Worm (Caenorhabditis elegans) whole organism, dauer: ENCODE data around the gene C43H6.6.

Source experiments
- unc-62 ChIP-seq: sonication (generic microtip); optimal IDR thresholded peaks from 2 replicates; lab custom pipeline; 2017; ENCODE audit warnings: missing biosample characterization, missing genetic modification reagents, missing genetic modification characterization

C43H6.6 gene

ce11 chrX:2386922-2387566 lies 8.0 kb upstream of the C43H6.6 start:
- no peak for TF ChIP-seq unc-62 (GFP tag; lab: Kevin White, UChicago)

- TF ChIP-seq unc-62 (GFP tag; lab: Kevin White, UChicago): no peak
Observed at ce11 chrX:2401883-2402282, 6.8 kb downstream of the C43H6.6 start, which contains the start of gene dhhc-9. Gene dhhc-9 (minus strand): TSS chrX:2402036.

ce11 chrX:2403724-2404123 lies 8.6 kb downstream of the C43H6.6 start, which contains the start of gene C43H6.4:
Gene C43H6.4 (plus strand): TSS chrX:2404024.
- no peak for TF ChIP-seq unc-62 (GFP tag; lab: Kevin White, UChicago)

- no peak for TF ChIP-seq unc-62 (GFP tag; lab: Kevin White, UChicago)
Observed at ce11 chrX:2407167-2407566, 12.1 kb downstream of the C43H6.6 start, which contains the start of gene mtpn-1. Gene mtpn-1 (plus strand): TSS chrX:2407467.

- no peak for TF ChIP-seq unc-62 (GFP tag; lab: Kevin White, UChicago)
Observed at ce11 chrX:2409243-2409741, 14.2 kb downstream of the C43H6.6 start, which contains the start of the genes C43H6.12 and trpp-12. Gene C43H6.12 (plus strand): TSS chrX:2409607. Gene trpp-12 (plus strand): TSS chrX:2409691.

ce11 chrX:2410978-2411377 lies 15.9 kb downstream of the C43H6.6 start:
- TF ChIP-seq unc-62 (GFP tag; lab: Kevin White, UChicago): no peak

- no peak for TF ChIP-seq unc-62 (GFP tag; lab: Kevin White, UChicago)
Observed at ce11 chrX:2413277-2413676, 18.2 kb downstream of the C43H6.6 start, which contains the start of gene hlh-15. Gene hlh-15 (minus strand): TSS chrX:2413377.

- no peak for TF ChIP-seq unc-62 (GFP tag; lab: Kevin White, UChicago)
Observed at ce11 chrX:2419777-2420176, 24.7 kb downstream of the C43H6.6 start, which contains the start of gene glr-7. Gene glr-7 (minus strand): TSS chrX:2419877.

ce11 chrX:2422123-2422522 lies 27.0 kb downstream of the C43H6.6 start:
- TF ChIP-seq unc-62 (GFP tag; lab: Kevin White, UChicago): no peak

ce11 chrX:2425284-2425683 lies 30.2 kb downstream of the C43H6.6 start:
- no peak for TF ChIP-seq unc-62 (GFP tag; lab: Kevin White, UChicago)

ce11 chrX:2426932-2427331 lies 31.8 kb downstream of the C43H6.6 start:
- no peak for TF ChIP-seq unc-62 (GFP tag; lab: Kevin White, UChicago)

ce11 chrX:2427404-2427803 lies 32.3 kb downstream of the C43H6.6 start, which contains the start of gene gcy-31:
Gene gcy-31 (minus strand): TSS chrX:2427504.
- TF ChIP-seq unc-62 (GFP tag; lab: Kevin White, UChicago): no peak

ce11 chrX:2430317-2430716 lies 35.2 kb downstream of the C43H6.6 start:
- TF ChIP-seq unc-62 (GFP tag; lab: Kevin White, UChicago): no peak

- TF ChIP-seq unc-62 (GFP tag; lab: Kevin White, UChicago): no peak
Observed at ce11 chrX:2432459-2432858, 37.4 kb downstream of the C43H6.6 start.

- TF ChIP-seq unc-62 (GFP tag; lab: Kevin White, UChicago): no peak
Observed at ce11 chrX:2433805-2434204, 38.7 kb downstream of the C43H6.6 start.

ce11 chrX:2435353-2435752 lies 40.3 kb downstream of the C43H6.6 start:
- TF ChIP-seq unc-62 (GFP tag; lab: Kevin White, UChicago): no peak

- no peak for TF ChIP-seq unc-62 (GFP tag; lab: Kevin White, UChicago)
Observed at ce11 chrX:2438857-2439256, 43.8 kb downstream of the C43H6.6 start, which contains the start of gene gid-2. Gene gid-2 (minus strand): TSS chrX:2438957.
